Worm (Caenorhabditis elegans) whole organism, L1 larva: ENCODE data around the gene F56H9.6.

Source experiments
- C16A3.4 ChIP-seq: fragments of 150-350 bp; optimal IDR thresholded peaks from 2 replicates; lab custom pipeline; 2014; ENCODE audit warnings: missing biosample characterization, missing genetic modification characterization
- C34B4.2 ChIP-seq: sonication (generic microtip); optimal IDR thresholded peaks from 2 replicates; lab custom pipeline; 2017; ENCODE audit warnings: mild to moderate bottlenecking, missing genetic modification characterization, missing compliant biosample characterization
- F16B12.6 ChIP-seq: fragments of 150-350 bp; optimal IDR thresholded peaks from 2 replicates; lab custom pipeline; 2014; ENCODE audit warnings: missing biosample characterization, missing genetic modification characterization
- aly-2 ChIP-seq: fragments of 150-350 bp; optimal IDR thresholded peaks from 2 replicates; lab custom pipeline; 2014; ENCODE audit warnings: missing biosample characterization, missing genetic modification characterization
- ama-1 ChIP-seq: fragments of 150-350 bp; optimal IDR thresholded peaks from 2 replicates; lab custom pipeline; 2014
- ceh-88 ChIP-seq: fragments of 200-800 bp; sonication (Bioruptor generic); IDR thresholded peaks from 2 replicates; pipeline ENCODE4 v1.3.6; 2022; ENCODE audit warnings: missing genetic modification characterization, missing compliant biosample characterization
- dsc-1 ChIP-seq: sonication (generic microtip); optimal IDR thresholded peaks from 2 replicates; lab custom pipeline; 2016; ENCODE audit warnings: mild to moderate bottlenecking, missing genetic modification characterization, missing compliant biosample characterization
- efl-3 ChIP-seq: fragments of 200-800 bp; sonication (Bioruptor generic); optimal IDR thresholded peaks from 2 replicates; lab custom pipeline; 2018; ENCODE audit warnings: mild to moderate bottlenecking, missing genetic modification characterization, missing compliant biosample characterization
- egl-27 ChIP-seq, 2 experiments: fragments of 150-350 bp in 1 of 2; sonication (generic microtip); optimal IDR thresholded peaks; 3 replicates each; lab custom pipeline; 2017 to 2018; ENCODE audit warnings: missing biosample characterization in 2 of 2, missing genetic modification characterization in 2 of 2, missing genetic modification reagents in 2 of 2
- elt-2 ChIP-seq: sonication (generic microtip); optimal IDR thresholded peaks from 2 replicates; lab custom pipeline; 2016; ENCODE audit warnings: missing genetic modification characterization, mild to moderate bottlenecking, inconsistent platforms, missing compliant biosample characterization, missing genetic modification reagents
- irx-1 ChIP-seq: sonication (generic microtip); optimal IDR thresholded peaks from 2 replicates; lab custom pipeline; 2016; ENCODE audit warnings: missing genetic modification characterization, missing compliant biosample characterization
- isw-1 ChIP-seq: fragments of 200-800 bp; sonication (Bioruptor generic); IDR thresholded peaks from 2 replicates; pipeline ENCODE4 v1.3.6; 2022; ENCODE audit warnings: missing genetic modification characterization, missing compliant biosample characterization
- jun-1 ChIP-seq: fragments of 150-350 bp; optimal IDR thresholded peaks from 2 replicates; lab custom pipeline; 2014; ENCODE audit warnings: missing biosample characterization, missing genetic modification reagents, missing genetic modification characterization
- lin-15B ChIP-seq: fragments of 150-350 bp; sonication (generic microtip); optimal IDR thresholded peaks from 3 replicates; lab custom pipeline; 2014; ENCODE audit warnings: missing biosample characterization, missing genetic modification characterization
- lir-3 ChIP-seq: sonication (generic microtip); optimal IDR thresholded peaks from 2 replicates; lab custom pipeline; 2016; ENCODE audit warnings: mild to moderate bottlenecking, missing genetic modification characterization, moderate library complexity, missing compliant biosample characterization; ENCODE audit not compliant: poor library complexity
- mab-9 ChIP-seq: fragments of 200-800 bp; sonication (Bioruptor generic); IDR thresholded peaks from 2 replicates; pipeline ENCODE4 v1.3.6; 2022; ENCODE audit warnings: missing genetic modification reagents, missing genetic modification characterization, missing compliant biosample characterization
- mdl-1 ChIP-seq, 2 experiments: fragments of 150-350 bp; optimal IDR thresholded peaks; 2 replicates each; lab custom pipeline; 2014 to 2017; ENCODE audit warnings: missing biosample characterization in 2 of 2, missing genetic modification characterization in 2 of 2, inconsistent platforms in 1 of 2
- mep-1 ChIP-seq: fragments of 150-350 bp; optimal IDR thresholded peaks from 2 replicates; lab custom pipeline; 2014; ENCODE audit warnings: missing biosample characterization, missing genetic modification characterization
- nhr-12 ChIP-seq: sonication (generic microtip); optimal IDR thresholded peaks from 2 replicates; lab custom pipeline; 2017; ENCODE audit warnings: missing biosample characterization, missing genetic modification characterization
- nhr-237 ChIP-seq: fragments of 150-350 bp; optimal IDR thresholded peaks from 2 replicates; lab custom pipeline; 2014; ENCODE audit warnings: missing biosample characterization, missing genetic modification characterization
- nhr-47 ChIP-seq: sonication (generic microtip); optimal IDR thresholded peaks from 2 replicates; lab custom pipeline; 2016; ENCODE audit warnings: mild to moderate bottlenecking, missing genetic modification characterization, moderate library complexity, missing compliant biosample characterization
- nhr-76 ChIP-seq: sonication (generic microtip); optimal IDR thresholded peaks from 2 replicates; lab custom pipeline; 2017; ENCODE audit warnings: missing biosample characterization, missing genetic modification characterization
- nhr-77 ChIP-seq: fragments of 150-350 bp; optimal IDR thresholded peaks from 2 replicates; lab custom pipeline; 2014; ENCODE audit warnings: missing biosample characterization, missing genetic modification characterization
- nhr-84 ChIP-seq: sonication (generic microtip); optimal IDR thresholded peaks from 2 replicates; lab custom pipeline; 2017; ENCODE audit warnings: missing biosample characterization, missing genetic modification characterization
- nhr-90 ChIP-seq: sonication (generic microtip); optimal IDR thresholded peaks from 2 replicates; lab custom pipeline; 2016; ENCODE audit warnings: mild to moderate bottlenecking, missing genetic modification characterization, missing compliant biosample characterization; ENCODE audit not compliant: poor library complexity
- pqm-1 ChIP-seq: sonication (generic microtip); optimal IDR thresholded peaks from 3 replicates; lab custom pipeline; 2017; ENCODE audit warnings: missing biosample characterization, missing genetic modification characterization
- rnt-1 ChIP-seq: sonication (generic microtip); optimal IDR thresholded peaks from 2 replicates; lab custom pipeline; 2016; ENCODE audit warnings: mild to moderate bottlenecking, missing genetic modification characterization, moderate library complexity, missing compliant biosample characterization
- snpc-4 ChIP-seq: fragments of 150-350 bp; optimal IDR thresholded peaks from 2 replicates; lab custom pipeline; 2014; ENCODE audit warnings: missing biosample characterization, missing genetic modification characterization
- sox-4 ChIP-seq: sonication (generic microtip); optimal IDR thresholded peaks from 2 replicates; lab custom pipeline; 2016; ENCODE audit warnings: missing genetic modification characterization, missing compliant biosample characterization
- sptf-1 ChIP-seq: fragments of 150-350 bp; optimal IDR thresholded peaks from 2 replicates; lab custom pipeline; 2014; ENCODE audit warnings: missing biosample characterization, missing genetic modification characterization
- swsn-7 ChIP-seq: sonication (generic microtip); optimal IDR thresholded peaks from 2 replicates; lab custom pipeline; 2016; ENCODE audit warnings: missing genetic modification characterization, missing compliant biosample characterization
- tbx-2 ChIP-seq: sonication (generic microtip); optimal IDR thresholded peaks from 2 replicates; lab custom pipeline; 2016; ENCODE audit warnings: missing genetic modification characterization, missing compliant biosample characterization
- unc-30 ChIP-seq: sonication (generic microtip); optimal IDR thresholded peaks from 2 replicates; lab custom pipeline; 2017; ENCODE audit warnings: missing biosample characterization, missing genetic modification characterization
- unc-62 ChIP-seq: fragments of 150-350 bp; optimal IDR thresholded peaks from 2 replicates; lab custom pipeline; 2014; ENCODE audit warnings: missing biosample characterization, missing genetic modification reagents, missing genetic modification characterization
- unc-86 ChIP-seq: sonication (generic microtip); optimal IDR thresholded peaks from 2 replicates; lab custom pipeline; 2016; ENCODE audit warnings: missing genetic modification characterization, missing compliant biosample characterization
- unc-98 ChIP-seq: fragments of 200-800 bp; sonication (Bioruptor generic); IDR thresholded peaks from 2 replicates; pipeline ENCODE4 v1.3.6; 2022; ENCODE audit warnings: missing genetic modification characterization, missing compliant biosample characterization
- vab-15 ChIP-seq: sonication (generic microtip); optimal IDR thresholded peaks from 2 replicates; lab custom pipeline; 2017; ENCODE audit warnings: missing genotype, mild to moderate bottlenecking, missing genetic modification characterization, missing compliant biosample characterization
- xbp-1 ChIP-seq: sonication (generic microtip); optimal IDR thresholded peaks from 2 replicates; lab custom pipeline; 2016; ENCODE audit warnings: missing genetic modification characterization, missing compliant biosample characterization
- zag-1 ChIP-seq: fragments of 150-350 bp; optimal IDR thresholded peaks from 2 replicates; lab custom pipeline; 2014; ENCODE audit warnings: missing biosample characterization, missing genetic modification characterization
- ztf-11 ChIP-seq, 2 experiments: sonication (generic microtip); optimal IDR thresholded peaks; 2 replicates each; lab custom pipeline; 2016 to 2017; ENCODE audit warnings: missing genetic modification characterization in 2 of 2, missing biosample characterization in 1 of 2, missing compliant biosample characterization in 1 of 2
- ztf-4 ChIP-seq: fragments of 150-350 bp; optimal IDR thresholded peaks from 2 replicates; lab custom pipeline; 2014; ENCODE audit warnings: missing biosample characterization, missing genetic modification characterization

F56H9.6 gene

DNA sequence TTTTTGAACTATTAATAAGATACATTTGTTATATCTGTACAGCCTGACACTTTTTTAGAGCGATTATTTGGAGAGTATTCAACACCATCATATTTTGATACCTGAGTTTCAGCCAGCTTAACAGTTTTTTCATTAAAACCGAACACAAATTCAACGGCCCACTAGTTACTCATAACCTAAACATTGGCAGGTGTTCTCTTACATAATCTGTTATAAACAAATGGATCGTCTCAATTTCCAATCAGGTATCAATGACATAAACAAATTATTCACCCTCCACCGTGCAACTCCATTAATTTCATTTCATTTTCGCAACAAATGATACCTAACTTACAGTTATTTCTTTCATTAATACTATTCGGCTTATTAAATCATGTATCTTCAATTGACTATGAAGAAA is 18.6 kb downstream of the F56H9.6 start, which contains the start of gene cubn-1:
TSS of gene cubn-1 (plus strand) at position 301 of the 400 bp plus-strand sequence.
- TF ChIP-seq nhr-237 (tag; lab: Kevin White, UChicago) = no peak
- no peak for TF ChIP-seq swsn-7
- TF ChIP-seq vab-15 (tag; lab: Kevin White, UChicago) = no peak
- no peak for TF ChIP-seq unc-98
- TF ChIP-seq isw-1 (GFP tag; lab: Robert Waterston, UW) = no peak
- no peak for TF ChIP-seq ceh-88 (GFP tag; lab: Robert Waterston, UW)
- TF ChIP-seq pqm-1 (tag; lab: Kevin White, UChicago) = no peak
- no peak for TF ChIP-seq nhr-77 (tag; lab: Kevin White, UChicago)
- TF ChIP-seq nhr-84 (tag; lab: Kevin White, UChicago) = no peak
- no peak for TF ChIP-seq jun-1 (tag; lab: Kevin White, UChicago)
- no peak for TF ChIP-seq efl-3 (GFP tag; lab: Kevin White, UChicago)

- TF ChIP-seq nhr-76 (tag; lab: Kevin White, UChicago) (no peak), mep-1 (tag; lab: Kevin White, UChicago) (no peak), nhr-90 (tag; lab: Kevin White, UChicago) (no peak), swsn-7 (no peak), ama-1 (lab: Kevin White, UChicago) (no peak), ztf-4 (tag; lab: Kevin White, UChicago) (no peak), egl-27 (tag; optimal IDR thresholded peaks at IDR 0.05; lab: Kevin White, UChicago) (no peak), unc-62 (GFP tag; lab: Kevin White, UChicago) (no peak), C16A3.4 (tag; lab: Kevin White, UChicago) (no peak), unc-30 (tag; lab: Kevin White, UChicago) (no peak), mdl-1 (tag; optimal IDR thresholded peaks at IDR 0.05; lab: Kevin White, UChicago) (no peak), dsc-1 (no peak), vab-15 (tag; lab: Kevin White, UChicago) (no peak), F16B12.6 (tag; lab: Kevin White, UChicago) (no peak), sox-4 (tag; lab: Kevin White, UChicago) (no peak), unc-86 (tag; lab: Kevin White, UChicago) (no peak), mab-9 (GFP tag; lab: Robert Waterston, UW) (no peak), aly-2 (tag; lab: Kevin White, UChicago) (no peak)
Measured at ce11 chrV:12609526-12609925, 20.1 kb downstream of the F56H9.6 start, which contains the start of gene ZC116.1. ZC116.1 (plus strand) TSS chrV:12609826.

DNA sequence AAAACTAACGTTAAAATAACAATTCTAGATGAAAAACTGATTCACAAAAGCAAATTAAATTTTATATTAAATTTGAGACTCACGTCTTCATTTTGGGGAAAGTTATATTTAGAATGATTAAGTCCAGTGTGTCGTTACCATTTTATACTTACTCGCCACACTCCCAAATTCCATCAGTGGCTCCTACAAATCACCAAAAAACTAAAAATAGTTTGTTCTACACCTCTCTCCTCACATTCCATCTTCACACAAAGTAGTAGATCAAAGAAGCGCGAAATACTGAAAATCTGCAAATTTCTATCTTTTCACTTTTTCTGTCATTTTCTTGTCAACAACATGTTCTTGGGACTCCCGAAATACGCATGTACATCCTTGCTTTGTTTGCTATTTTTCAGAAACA is 20.8 kb downstream of the F56H9.6 start, which contains the start of gene ZC116.5:
TSS of gene ZC116.5 (minus strand) at position 101 of the 400 bp plus-strand sequence.
- TF ChIP-seq irx-1 = no peak
- no peak for TF ChIP-seq ztf-11 (tag; optimal IDR thresholded peaks at IDR 0.05; lab: Kevin White, UChicago)
- TF ChIP-seq C34B4.2 (tag; lab: Kevin White, UChicago) = no peak
- no peak for TF ChIP-seq elt-2 (tag; lab: Kevin White, UChicago)
- TF ChIP-seq rnt-1 (tag; lab: Kevin White, UChicago) = no peak

ce11 chrV:12607113-12607512 is 22.5 kb downstream of the F56H9.6 start, which contains the start of gene erg-28:
erg-28 (plus strand) TSS chrV:12607413.
- no peak for TF ChIP-seq lir-3 (tag; lab: Kevin White, UChicago)
- TF ChIP-seq nhr-77 (tag; lab: Kevin White, UChicago) = no peak
- no peak for TF ChIP-seq irx-1
- no peak for TF ChIP-seq nhr-12 (tag; lab: Kevin White, UChicago)
- no peak for TF ChIP-seq tbx-2 (tag; lab: Kevin White, UChicago)
- no peak for TF ChIP-seq snpc-4 (tag; lab: Kevin White, UChicago)
- no peak for TF ChIP-seq lin-15B (tag; lab: Kevin White, UChicago)
- TF ChIP-seq sox-4 (tag; lab: Kevin White, UChicago) = no peak
- no peak for TF ChIP-seq nhr-47 (tag; lab: Kevin White, UChicago)
- TF ChIP-seq sptf-1 (tag; lab: Kevin White, UChicago) = no peak
- TF ChIP-seq zag-1 (tag; lab: Kevin White, UChicago) = no peak
- no peak for TF ChIP-seq F16B12.6 (tag; lab: Kevin White, UChicago)
- no peak for TF ChIP-seq xbp-1
- TF ChIP-seq jun-1 (tag; lab: Kevin White, UChicago) = no peak
- TF ChIP-seq nhr-84 (tag; lab: Kevin White, UChicago) = no peak
